Worm (Caenorhabditis elegans) whole organism, young adult: Measurements from ENCODE around the gene clec-54.

ENCODE experiments used
- F57C9.4 ChIP-seq: sonication (generic microtip); optimal IDR thresholded peaks from 2 replicates; lab custom pipeline; 2017; ENCODE audit warnings: mild to moderate bottlenecking, missing genetic modification characterization, missing compliant biosample characterization
- akir-1 ChIP-seq: fragments of 200-800 bp; sonication (Bioruptor generic); optimal IDR thresholded peaks from 2 replicates; lab custom pipeline; 2018; ENCODE audit warnings: mild to moderate bottlenecking, missing genetic modification characterization, moderate library complexity, missing compliant biosample characterization
- ekl-4 ChIP-seq: fragments of 200-800 bp; sonication (Bioruptor generic); IDR thresholded peaks from 2 replicates; pipeline ENCODE4 v1.3.6; 2022; ENCODE audit warnings: missing genetic modification reagents, missing genetic modification characterization, missing compliant biosample characterization
- hlh-26 ChIP-seq: fragments of 200-800 bp; sonication (Bioruptor generic); conservative IDR thresholded peaks from 2 replicates; pipeline ENCODE4 v1.3.6; 2022; ENCODE audit warnings: missing genetic modification reagents, missing genetic modification characterization, missing compliant biosample characterization
- let-607 ChIP-seq, 2 experiments: fragments of 200-800 bp in 1 of 2; sonication (Bioruptor generic) in 1 of 2; sonication (generic microtip) in 1 of 2; optimal IDR thresholded peaks; 2 replicates each; lab custom pipeline; 2016 to 2018; ENCODE audit warnings: mild to moderate bottlenecking in 2 of 2, missing compliant biosample characterization in 2 of 2, missing genetic modification characterization in 2 of 2, moderate library complexity in 2 of 2, missing genotype in 1 of 2
- snpc-4 ChIP-seq, 5 experiments: fragments of 150-350 bp in 1 of 5; sonication (generic microtip) in 4 of 5; optimal IDR thresholded peaks; 2 replicates each; lab custom pipeline; 2014 to 2018; ENCODE audit warnings: missing genetic modification characterization in 5 of 5, missing biosample characterization in 3 of 5, antibody characterized with exemption in 2 of 5, mild to moderate bottlenecking in 2 of 5, missing compliant biosample characterization in 2 of 5, missing genotype in 2 of 5, moderate library complexity in 2 of 5, missing genetic modification reagents in 1 of 5
- zfh-2 ChIP-seq: fragments of 200-800 bp; sonication (Bioruptor generic); conservative IDR thresholded peaks from 2 replicates; pipeline ENCODE4 v1.3.6; 2022; ENCODE audit warnings: missing genetic modification reagents, missing genetic modification characterization, missing compliant biosample characterization

DNA sequence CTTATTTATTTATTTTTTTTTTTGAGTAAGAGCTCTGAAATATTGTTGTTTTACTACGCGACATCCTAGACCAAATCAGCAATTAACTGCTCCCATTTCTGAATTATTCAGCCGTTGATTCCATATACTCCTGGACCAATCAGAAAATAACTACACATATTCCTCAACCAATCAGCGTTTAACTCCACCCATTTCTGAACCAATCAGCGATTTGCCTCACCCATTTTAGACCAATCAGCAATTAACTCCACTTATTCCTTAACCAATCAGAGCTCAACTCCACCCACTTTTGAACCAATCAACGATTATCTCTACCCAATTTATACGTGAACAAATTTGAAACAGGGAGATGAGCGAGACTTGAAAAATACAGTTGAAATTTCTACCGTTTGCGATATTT is 17.0 kb downstream of the clec-54 start:
- no peak for TF ChIP-seq hlh-26
- no peak for TF ChIP-seq akir-1
- no peak for TF ChIP-seq zfh-2 (GFP tag; lab: Robert Waterston, UW)
- no peak for TF ChIP-seq let-607 (tag; optimal IDR thresholded peaks at IDR 0.05; lab: Kevin White, UChicago)
- no peak for TF ChIP-seq F57C9.4 (tag; lab: Kevin White, UChicago)
- TF ChIP-seq snpc-4 (GFP tag; optimal IDR thresholded peaks at IDR 0.05; lab: Kevin White, UChicago): no peak
- TF ChIP-seq snpc-4 (tag; optimal IDR thresholded peaks at IDR 0.05; lab: Kevin White, UChicago): no peak
- no peak for TF ChIP-seq ekl-4 (GFP tag; lab: Robert Waterston, UW)
